Worm (Caenorhabditis elegans) whole organism, early embryonic: ENCODE measurements around the gene ZK688.5.

Experiments used
- B0310.2 ChIP-seq: sonication (generic microtip); optimal IDR thresholded peaks from 2 replicates; lab custom pipeline; 2016; ENCODE audit warnings: mild to moderate bottlenecking, missing genetic modification characterization, missing compliant biosample characterization
- F13C5.2 ChIP-seq: sonication (generic microtip); optimal IDR thresholded peaks from 2 replicates; lab custom pipeline; 2017; ENCODE audit warnings: mild to moderate bottlenecking, missing genetic modification characterization, inconsistent platforms, missing compliant biosample characterization
- aly-1 ChIP-seq: sonication (generic microtip); optimal IDR thresholded peaks from 2 replicates; lab custom pipeline; 2016; ENCODE audit warnings: missing genetic modification characterization, missing compliant biosample characterization
- ama-1 ChIP-seq: fragments of 150-350 bp; optimal IDR thresholded peaks from 2 replicates; lab custom pipeline; 2014
- ceh-13 ChIP-seq: fragments of 200-800 bp; sonication (Bioruptor generic); optimal IDR thresholded peaks from 2 replicates; lab custom pipeline; 2018; ENCODE audit warnings: mild to moderate bottlenecking, missing genetic modification characterization, missing compliant biosample characterization
- ceh-36 ChIP-seq: sonication (generic microtip); optimal IDR thresholded peaks from 2 replicates; lab custom pipeline; 2016; ENCODE audit warnings: missing genetic modification characterization, inconsistent platforms, missing compliant biosample characterization
- ets-7 ChIP-seq: sonication (generic microtip); optimal IDR thresholded peaks from 2 replicates; lab custom pipeline; 2016; ENCODE audit warnings: missing genotype, missing genetic modification characterization, missing compliant biosample characterization
- flt-1 ChIP-seq: fragments of 200-800 bp; sonication (Bioruptor generic); IDR thresholded peaks from 2 replicates; pipeline ENCODE4 v1.3.6; 2022; ENCODE audit warnings: missing genetic modification characterization, missing compliant biosample characterization
- hmbx-1 ChIP-seq: sonication (generic microtip); optimal IDR thresholded peaks from 2 replicates; lab custom pipeline; 2016; ENCODE audit warnings: mild to moderate bottlenecking, missing genetic modification characterization, missing compliant biosample characterization
- hmg-4 ChIP-seq: fragments of 200-800 bp; sonication (Bioruptor generic); optimal IDR thresholded peaks from 2 replicates; lab custom pipeline; 2018; ENCODE audit warnings: mild to moderate bottlenecking, missing genetic modification characterization, missing compliant biosample characterization
- hnd-1 ChIP-seq: sonication (generic microtip); optimal IDR thresholded peaks from 2 replicates; lab custom pipeline; 2016; ENCODE audit warnings: missing genetic modification characterization, missing compliant biosample characterization
- pes-1 ChIP-seq: fragments of 200-800 bp; sonication (Bioruptor generic); IDR thresholded peaks from 2 replicates; pipeline ENCODE4 v1.3.6; 2022; ENCODE audit warnings: missing genetic modification reagents, missing genetic modification characterization, missing compliant biosample characterization
- scrt-1 ChIP-seq: fragments of 200-800 bp; sonication (Bioruptor generic); IDR thresholded peaks from 2 replicates; pipeline ENCODE4 v1.3.6; 2022; ENCODE audit warnings: missing genetic modification characterization, missing compliant biosample characterization
- sea-1 ChIP-seq: fragments of 200-800 bp; sonication (Bioruptor generic); conservative IDR thresholded peaks from 2 replicates; pipeline ENCODE4 v1.3.6; 2022; ENCODE audit warnings: missing genetic modification characterization, missing compliant biosample characterization
- tbx-11 ChIP-seq: fragments of 200-800 bp; sonication (Bioruptor generic); IDR thresholded peaks from 2 replicates; pipeline ENCODE4 v1.3.6; 2022; ENCODE audit warnings: missing genetic modification characterization, missing compliant biosample characterization
- tbx-37 ChIP-seq: fragments of 200-800 bp; sonication (Bioruptor generic); conservative IDR thresholded peaks from 2 replicates; pipeline ENCODE4 v1.3.6; 2022; ENCODE audit warnings: missing genetic modification reagents, missing genetic modification characterization, missing compliant biosample characterization
- tra-4 ChIP-seq: sonication (generic microtip); optimal IDR thresholded peaks from 2 replicates; lab custom pipeline; 2017; ENCODE audit warnings: missing genetic modification characterization, missing compliant biosample characterization

Gene ZK688.5

DNA sequence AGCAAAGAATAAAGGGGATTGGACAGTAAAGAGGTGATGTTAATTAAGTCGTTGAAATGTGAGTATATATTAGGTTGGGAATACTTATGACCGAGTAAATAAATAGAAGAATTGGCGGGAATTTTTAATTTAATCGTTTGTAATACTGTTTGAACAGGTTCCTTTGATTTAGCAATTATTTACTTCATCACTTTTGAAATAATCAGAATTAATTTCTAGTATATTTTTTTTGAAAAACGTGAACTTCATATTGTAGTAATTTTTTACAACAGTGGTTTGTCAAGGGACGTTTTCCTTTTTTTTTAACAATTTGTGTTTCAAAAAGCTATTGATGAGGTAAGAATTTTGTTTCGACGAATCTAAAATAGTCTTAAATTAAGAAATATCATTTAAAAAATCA is 30.8 kb upstream of the ZK688.5 start, which contains the start of gene C29E4.17:
TSS of gene C29E4.17 (plus strand) at position 301 of the 400 bp plus-strand sequence.
- TF ChIP-seq F13C5.2 (tag; lab: Kevin White, UChicago) (no peak), flt-1 (GFP tag; lab: Robert Waterston, UW) (no peak), hnd-1 (no peak), ama-1 (lab: Kevin White, UChicago) (no peak), pes-1 (GFP tag; lab: Robert Waterston, UW) (no peak), ets-7 (no peak), B0310.2 (no peak), tra-4 (tag; lab: Kevin White, UChicago) (no peak), sea-1 (GFP tag; lab: Robert Waterston, UW) (no peak), tbx-37 (GFP tag; lab: Robert Waterston, UW) (no peak), ceh-13 (GFP tag; lab: Kevin White, UChicago) (no peak), hmg-4 (no peak), tbx-11 (no peak), ceh-36 (tag; lab: Kevin White, UChicago) (no peak), aly-1 (tag; lab: Kevin White, UChicago) (no peak), hmbx-1 (tag; lab: Kevin White, UChicago) (no peak), scrt-1 (no peak)

DNA sequence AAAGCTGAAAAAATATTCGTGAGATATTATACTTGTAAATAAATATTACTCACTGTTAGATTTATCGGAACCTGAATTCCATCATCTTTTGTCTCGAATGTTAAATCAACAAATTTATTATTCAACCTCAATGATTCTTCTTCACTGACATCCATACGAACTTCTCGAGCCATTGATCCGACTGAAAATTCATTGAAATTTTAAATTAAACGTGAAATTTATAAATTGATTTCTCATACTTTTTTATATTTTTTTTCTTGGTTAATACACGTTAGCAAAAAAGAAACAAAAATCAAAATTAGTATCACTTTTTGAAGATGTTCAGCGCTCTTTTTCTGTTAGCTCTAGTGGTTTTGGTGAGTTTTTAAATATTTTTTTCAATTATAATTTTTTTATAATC is 28.4 kb upstream of the ZK688.5 start, which contains the start of gene C29E4.14:
TSS of gene C29E4.14 (plus strand) at position 301 of the 400 bp plus-strand sequence.
- no peak for TF ChIP-seq B0310.2
- no peak for TF ChIP-seq scrt-1
- no peak for TF ChIP-seq F13C5.2 (tag; lab: Kevin White, UChicago)
- no peak for TF ChIP-seq tra-4 (tag; lab: Kevin White, UChicago)

DNA sequence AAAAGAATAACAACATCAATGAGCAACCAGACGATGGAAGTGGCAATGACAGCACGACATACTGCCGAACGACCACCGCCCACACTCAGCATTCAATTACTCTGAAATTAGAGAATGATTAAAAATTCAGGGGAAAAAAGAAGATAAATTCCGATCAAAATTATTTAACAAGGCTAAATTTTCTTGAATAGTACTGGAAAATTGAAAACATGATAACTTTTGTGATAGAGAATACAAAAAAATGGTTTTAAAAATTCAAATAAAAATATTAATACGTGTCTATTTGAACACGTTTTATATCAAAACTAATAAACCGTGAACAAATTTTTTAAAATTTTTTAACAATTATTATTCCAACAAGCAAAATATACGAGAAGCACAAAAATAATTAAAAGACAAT is 26.2 kb upstream of the ZK688.5 start, which contains the start of gene gly-3:
TSS of gene gly-3 (minus strand) at position 101 of the 400 bp plus-strand sequence.
- TF ChIP-seq hmbx-1 (tag; lab: Kevin White, UChicago) (no peak), B0310.2 (no peak), tbx-11 (no peak), ceh-36 (tag; lab: Kevin White, UChicago) (no peak), sea-1 (GFP tag; lab: Robert Waterston, UW) (no peak), tra-4 (tag; lab: Kevin White, UChicago) (no peak), hnd-1 (no peak), ets-7 (no peak), F13C5.2 (tag; lab: Kevin White, UChicago) (no peak), scrt-1 (no peak), pes-1 (GFP tag; lab: Robert Waterston, UW) (no peak), tbx-37 (GFP tag; lab: Robert Waterston, UW) (no peak), hmg-4 (no peak), ceh-13 (GFP tag; lab: Kevin White, UChicago) (no peak), aly-1 (tag; lab: Kevin White, UChicago) (no peak), ama-1 (lab: Kevin White, UChicago) (no peak), flt-1 (GFP tag; lab: Robert Waterston, UW) (no peak)

DNA sequence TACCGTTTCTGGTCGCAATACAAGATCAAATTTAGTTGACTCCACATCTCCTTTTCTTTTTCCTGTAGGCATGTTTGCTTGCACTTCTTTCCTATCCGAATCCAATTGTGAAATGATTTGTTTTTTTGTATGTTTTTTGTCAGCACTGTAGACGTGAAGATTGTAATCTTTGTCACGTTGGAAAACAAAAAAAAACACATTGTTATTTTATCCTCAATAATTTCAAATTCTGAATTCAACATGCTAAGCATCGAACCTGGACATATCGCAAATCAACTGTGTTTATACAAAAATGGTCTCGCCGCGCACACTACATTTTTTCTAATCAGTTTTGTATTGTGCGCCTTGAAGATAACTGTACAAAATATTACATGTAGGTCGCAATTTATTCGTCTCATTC is 22.1 kb upstream of the ZK688.5 start, which contains the start of gene ZK688.12:
TSS of gene ZK688.12 (minus strand) at position 101 of the 400 bp plus-strand sequence.
- TF ChIP-seq tbx-11 (no peak), B0310.2 (no peak), sea-1 (GFP tag; lab: Robert Waterston, UW) (no peak)

DNA sequence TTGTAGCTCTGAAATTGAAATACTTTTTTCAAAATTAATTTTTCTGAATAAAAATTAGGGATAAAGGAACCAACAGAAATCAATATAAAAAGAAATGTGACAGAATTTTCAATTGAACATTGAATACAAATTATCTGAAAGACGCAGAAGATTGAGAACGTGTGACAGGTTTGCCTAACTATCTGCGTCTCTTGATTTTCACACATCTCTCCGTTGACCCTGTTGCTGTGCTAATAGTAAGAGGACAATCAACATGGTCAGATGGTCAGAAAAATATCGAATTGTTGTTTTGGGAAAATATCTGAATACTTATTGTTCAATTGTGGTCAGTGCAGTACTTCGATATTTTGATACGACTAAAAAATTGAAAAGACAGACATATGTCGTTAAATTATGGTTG is 20.2 kb upstream of the ZK688.5 start, which contains the start of gene ZK688.7:
TSS of gene ZK688.7 (minus strand) at position 14 of the 400 bp plus-strand sequence.
- no peak for TF ChIP-seq ceh-36 (tag; lab: Kevin White, UChicago)
- no peak for TF ChIP-seq ets-7
- TF ChIP-seq hmg-4, result no peak
- TF ChIP-seq ama-1 (lab: Kevin White, UChicago), result no peak
- TF ChIP-seq pes-1 (GFP tag; lab: Robert Waterston, UW), result no peak
- TF ChIP-seq sea-1 (GFP tag; lab: Robert Waterston, UW), result no peak
- no peak for TF ChIP-seq hmbx-1 (tag; lab: Kevin White, UChicago)
- no peak for TF ChIP-seq tbx-37 (GFP tag; lab: Robert Waterston, UW)
- TF ChIP-seq tbx-11, result no peak
- no peak for TF ChIP-seq hnd-1
- TF ChIP-seq aly-1 (tag; lab: Kevin White, UChicago), result no peak
- no peak for TF ChIP-seq flt-1 (GFP tag; lab: Robert Waterston, UW)
- TF ChIP-seq scrt-1, result no peak
- no peak for TF ChIP-seq tra-4 (tag; lab: Kevin White, UChicago)

DNA sequence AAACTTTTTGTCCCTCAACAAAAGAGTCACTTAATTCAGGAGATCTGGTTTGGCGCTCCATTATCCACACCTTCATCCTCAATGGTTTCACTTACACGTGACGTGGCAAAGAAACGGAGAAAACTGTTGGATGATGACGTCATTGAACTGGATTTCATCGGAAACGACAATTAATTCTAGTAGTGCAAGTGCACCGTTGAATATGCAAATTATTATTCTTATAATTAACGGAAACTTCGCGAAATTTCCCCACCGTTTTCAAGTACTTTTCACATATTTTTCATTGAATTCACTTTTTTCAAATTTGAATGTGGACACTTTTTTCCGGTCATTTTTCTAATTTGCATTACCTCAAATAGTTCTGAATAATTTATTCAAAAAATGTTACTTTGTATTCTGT is 17.8 kb upstream of the ZK688.5 start, which contains the start of gene ZK688.1:
TSS of gene ZK688.1 (plus strand) at position 301 of the 400 bp plus-strand sequence.
- TF ChIP-seq ets-7 (no peak), tbx-11 (no peak), B0310.2 (no peak), hnd-1 (no peak), tbx-37 (GFP tag; lab: Robert Waterston, UW) (no peak), ceh-36 (tag; lab: Kevin White, UChicago) (no peak), ama-1 (lab: Kevin White, UChicago) (no peak), pes-1 (GFP tag; lab: Robert Waterston, UW) (no peak), flt-1 (GFP tag; lab: Robert Waterston, UW) (no peak), tra-4 (tag; lab: Kevin White, UChicago) (no peak), aly-1 (tag; lab: Kevin White, UChicago) (no peak), ceh-13 (GFP tag; lab: Kevin White, UChicago) (no peak), sea-1 (GFP tag; lab: Robert Waterston, UW) (no peak)

DNA sequence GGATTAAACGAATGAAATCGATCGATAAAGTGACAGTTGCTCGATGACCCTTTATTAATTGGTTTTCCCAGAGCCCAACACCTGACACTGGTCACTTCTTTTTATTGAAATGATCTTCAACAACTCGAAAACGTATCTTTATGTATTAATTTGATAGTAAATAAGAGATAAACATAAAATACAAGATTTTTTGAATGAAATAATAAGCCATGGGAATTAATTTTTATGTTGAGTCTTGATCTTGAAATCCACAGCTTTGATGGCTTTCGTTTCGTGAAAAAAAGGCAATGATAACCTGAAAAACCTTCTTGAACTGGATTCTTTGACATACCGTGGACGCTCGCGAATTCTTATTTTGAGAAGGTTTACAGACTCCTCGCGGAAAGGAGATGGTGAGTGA is 16.1 kb upstream of the ZK688.5 start, which contains the start of gene pcp-5:
TSS of gene pcp-5 (minus strand) at position 101 of the 400 bp plus-strand sequence.
- TF ChIP-seq B0310.2, result no peak
- no peak for TF ChIP-seq ama-1 (lab: Kevin White, UChicago)
- TF ChIP-seq hmg-4, result no peak
- no peak for TF ChIP-seq F13C5.2 (tag; lab: Kevin White, UChicago)
- TF ChIP-seq hnd-1, result no peak
- TF ChIP-seq hmbx-1 (tag; lab: Kevin White, UChicago), result no peak
- TF ChIP-seq aly-1 (tag; lab: Kevin White, UChicago), result no peak
- no peak for TF ChIP-seq scrt-1
- no peak for TF ChIP-seq ceh-13 (GFP tag; lab: Kevin White, UChicago)
- no peak for TF ChIP-seq flt-1 (GFP tag; lab: Robert Waterston, UW)
- TF ChIP-seq ceh-36 (tag; lab: Kevin White, UChicago), result no peak
- TF ChIP-seq tbx-37 (GFP tag; lab: Robert Waterston, UW), result no peak
- no peak for TF ChIP-seq tra-4 (tag; lab: Kevin White, UChicago)
- TF ChIP-seq tbx-11, result no peak
